Worm (Caenorhabditis elegans) whole organism, L4 larva: ENCODE measurements around the gene btb-11.

ENCODE experiments used
- aly-2 ChIP-seq: sonication (generic microtip); optimal IDR thresholded peaks from 2 replicates; lab custom pipeline; 2018; ENCODE audit warnings: missing biosample characterization, missing genetic modification characterization
- pha-4 ChIP-seq, 2 experiments: fragments of 150-350 bp in 1 of 2; fragments of 200-800 bp in 1 of 2; sonication (Bioruptor generic) in 1 of 2; IDR thresholded peaks in 1 of 2; optimal IDR thresholded peaks in 1 of 2; 2 replicates each; pipeline versions ENCODE4 v1.3.6 to Lab custom; 2014 to 2022; ENCODE audit warnings: missing genetic modification characterization in 2 of 2, missing genetic modification reagents in 2 of 2, missing biosample characterization in 1 of 2, missing compliant biosample characterization in 1 of 2
- pqm-1 ChIP-seq: sonication (generic microtip); optimal IDR thresholded peaks from 2 replicates; lab custom pipeline; 2017; ENCODE audit warnings: missing biosample characterization, missing genetic modification characterization

DNA sequence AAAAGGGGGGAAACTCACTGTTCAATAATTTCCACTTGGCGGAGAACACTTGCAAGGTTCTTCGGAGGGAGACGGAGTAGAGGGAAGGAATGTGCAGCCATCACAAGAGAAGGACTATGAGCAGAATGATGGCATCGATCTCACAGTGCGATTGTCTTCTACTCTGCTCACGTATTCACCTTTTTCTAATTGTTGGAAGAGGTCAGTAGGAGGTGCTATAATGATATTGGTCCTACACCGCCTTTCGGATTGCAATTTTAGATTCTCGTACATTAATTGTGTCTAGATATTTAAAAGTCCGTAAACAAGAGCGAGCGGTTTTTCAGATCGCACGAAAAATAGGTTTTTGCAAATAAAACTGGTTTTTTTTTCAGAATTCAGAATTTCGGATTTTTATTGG lies 15.9 kb upstream of the btb-11 start, which contains the start of gene fbxb-39:
- no peak for TF ChIP-seq pqm-1 (tag; lab: Kevin White, UChicago)
- TF ChIP-seq pha-4 (GFP tag; IDR thresholded peaks at IDR 0.05; lab: Robert Waterston, UW): no peak
- no peak for TF ChIP-seq pha-4 (tag; optimal IDR thresholded peaks at IDR 0.05; lab: Kevin White, UChicago)
- no peak for TF ChIP-seq aly-2
